Fruit fly (Drosophila melanogaster) S2 (cell line): ENCODE measurements around the gene CG42592.

Source experiments
- CG8478 ChIP-seq: fragments of >200 bp; optimal IDR thresholded peaks from 2 replicates; lab custom pipeline; 2018
- CTCF ChIP-seq, 2 experiments: fragments of >200 bp; optimal IDR thresholded peaks; 2 replicates each; lab custom pipeline; 2018

- TF ChIP-seq CG8478 (lab: Kevin White, UChicago) (no peak), CTCF (optimal IDR thresholded peaks at IDR 0.05; lab: Kevin White, UChicago) (no peak)
Measured at dm6 chr3R:29862795-29863194, 26.7 kb upstream of the CG42592 start.
